Fruit fly (Drosophila melanogaster) whole organism, embryonic: ENCODE results near the gene mRpS35.

Experiments
- ATbp ChIP-seq: fragments of 200-800 bp; sonication (Bioruptor generic); optimal IDR thresholded peaks from 2 replicates; lab custom pipeline; 2017; ENCODE audit warnings: missing biosample characterization, mild to moderate bottlenecking, missing genetic modification characterization, missing genetic modification reagents
- Ada2b ChIP-seq: fragments of 200-800 bp; sonication (Bioruptor generic); IDR thresholded peaks from 2 replicates; pipeline ENCODE4 v1.3.6; 2022; ENCODE audit warnings: missing biosample characterization, missing genetic modification characterization
- B-H1 ChIP-seq: fragments of 200-800 bp; sonication (Bioruptor generic); IDR thresholded peaks from 3 replicates; pipeline ENCODE4 v1.3.6; 2022; ENCODE audit warnings: missing biosample characterization, missing genetic modification characterization
- C15 ChIP-seq: fragments of 200-800 bp; sonication (Bioruptor generic); IDR thresholded peaks from 3 replicates; pipeline ENCODE4 v1.3.6; 2022; ENCODE audit warnings: missing biosample characterization, missing genetic modification characterization
- CG11504 ChIP-seq: fragments of 200-800 bp; sonication (Bioruptor generic); optimal IDR thresholded peaks from 3 replicates; lab custom pipeline; 2019; ENCODE audit warnings: missing biosample characterization, mild to moderate bottlenecking, missing genetic modification characterization, moderate library complexity
- CG12299 ChIP-seq: fragments of 200-800 bp; sonication (Bioruptor generic); optimal IDR thresholded peaks from 2 replicates; lab custom pipeline; 2018; ENCODE audit warnings: missing biosample characterization, mild to moderate bottlenecking, missing genetic modification characterization
- CG12744 ChIP-seq: fragments of 200-800 bp; sonication (Bioruptor generic); optimal IDR thresholded peaks from 2 replicates; lab custom pipeline; 2016; ENCODE audit warnings: missing biosample characterization, missing genetic modification characterization
- CG14441 ChIP-seq: fragments of 200-800 bp; sonication (Bioruptor generic); IDR thresholded peaks from 2 replicates; pipeline ENCODE4 v1.3.6; 2022; ENCODE audit warnings: missing biosample characterization, missing genetic modification characterization
- CG14965 ChIP-seq: fragments of 200-800 bp; sonication (Bioruptor generic); optimal IDR thresholded peaks from 2 replicates; lab custom pipeline; 2016; ENCODE audit warnings: missing biosample characterization, missing genetic modification characterization, borderline replicate concordance
- CG1603 ChIP-seq: fragments of 200-800 bp; sonication (Bioruptor generic); optimal IDR thresholded peaks from 2 replicates; lab custom pipeline; 2019; ENCODE audit warnings: missing biosample characterization, mild to moderate bottlenecking, missing genetic modification characterization, moderate library complexity
- CG18599 ChIP-seq: fragments of 200-800 bp; sonication (Bioruptor generic); optimal IDR thresholded peaks from 3 replicates; lab custom pipeline; 2017; ENCODE audit warnings: missing biosample characterization, missing genetic modification characterization, mild to moderate bottlenecking, moderate library complexity, missing genetic modification reagents
- CG30403 ChIP-seq: fragments of 200-800 bp; sonication (Bioruptor generic); optimal IDR thresholded peaks from 3 replicates; lab custom pipeline; 2016; ENCODE audit warnings: missing biosample characterization, missing genetic modification characterization
- CG31365 ChIP-seq: fragments of 200-800 bp; sonication (Bioruptor generic); optimal IDR thresholded peaks from 2 replicates; lab custom pipeline; 2018; ENCODE audit warnings: missing biosample characterization, mild to moderate bottlenecking, missing genetic modification characterization
- CG3281 ChIP-seq: fragments of 200-800 bp; sonication (Bioruptor generic); optimal IDR thresholded peaks from 3 replicates; lab custom pipeline; 2017; ENCODE audit warnings: missing biosample characterization, mild to moderate bottlenecking, missing genetic modification characterization
- CG5245 ChIP-seq: fragments of 200-800 bp; sonication (Bioruptor generic); optimal IDR thresholded peaks from 3 replicates; lab custom pipeline; 2016; ENCODE audit warnings: missing biosample characterization, missing genetic modification characterization
- CG5953 ChIP-seq: fragments of 200-800 bp; sonication (Bioruptor generic); IDR thresholded peaks from 2 replicates; pipeline ENCODE4 v1.3.6; 2022; ENCODE audit warnings: missing biosample characterization, missing genetic modification characterization
- CG6175 ChIP-seq: fragments of 200-800 bp; sonication (Bioruptor generic); IDR thresholded peaks from 3 replicates; pipeline ENCODE4 v1.3.6; 2022; ENCODE audit warnings: missing biosample characterization, missing genetic modification characterization
- CG7372 ChIP-seq: fragments of 200-800 bp; sonication (Bioruptor generic); IDR thresholded peaks from 2 replicates; pipeline ENCODE4 v1.3.6; 2022; ENCODE audit warnings: missing biosample characterization, missing genetic modification characterization
- CHES-1-like ChIP-seq: fragments of 200-800 bp; sonication (Bioruptor generic); optimal IDR thresholded peaks from 2 replicates; lab custom pipeline; 2016; ENCODE audit warnings: missing biosample characterization, missing genetic modification characterization
- Doc3 ChIP-seq: fragments of 200-800 bp; sonication (Bioruptor generic); IDR thresholded peaks from 3 replicates; pipeline ENCODE4 v1.3.6; 2022; ENCODE audit warnings: missing biosample characterization, missing genetic modification characterization; ENCODE audit not compliant: partially characterized antibody
- Elba2 ChIP-seq: fragments of 200-800 bp; sonication (Bioruptor generic); optimal IDR thresholded peaks from 3 replicates; lab custom pipeline; 2016; ENCODE audit warnings: missing biosample characterization, missing genetic modification characterization
- Ets97D ChIP-seq: fragments of 200-800 bp; sonication (Bioruptor generic); optimal IDR thresholded peaks from 3 replicates; lab custom pipeline; 2016; ENCODE audit warnings: missing biosample characterization, missing genetic modification characterization
- HHEX ChIP-seq: fragments of 200-800 bp; sonication (Bioruptor generic); optimal IDR thresholded peaks from 3 replicates; lab custom pipeline; 2017; ENCODE audit warnings: missing biosample characterization, mild to moderate bottlenecking, missing genetic modification characterization, missing genetic modification reagents
- HLH4C ChIP-seq: fragments of 200-800 bp; sonication (Bioruptor generic); IDR thresholded peaks from 3 replicates; pipeline ENCODE4 v1.3.6; 2022; ENCODE audit warnings: missing biosample characterization, missing genetic modification characterization; ENCODE audit not compliant: partially characterized antibody
- HmgD ChIP-seq: fragments of 200-800 bp; sonication (Bioruptor generic); optimal IDR thresholded peaks from 3 replicates; lab custom pipeline; 2016; ENCODE audit warnings: missing biosample characterization, missing genetic modification characterization
- MBD-R2 ChIP-seq: fragments of 200-800 bp; sonication (Bioruptor generic); IDR thresholded peaks from 2 replicates; pipeline ENCODE4 v1.3.6; 2022; ENCODE audit warnings: missing biosample characterization, missing genetic modification characterization
- Max ChIP-seq: fragments of 200-800 bp; sonication (Bioruptor generic); optimal IDR thresholded peaks from 2 replicates; lab custom pipeline; 2016; ENCODE audit warnings: missing biosample characterization, mild to moderate bottlenecking, missing genetic modification characterization
- Neu2 ChIP-seq: fragments of 200-800 bp; sonication (Bioruptor generic); optimal IDR thresholded peaks from 3 replicates; lab custom pipeline; 2016; ENCODE audit warnings: missing biosample characterization, missing genetic modification characterization, borderline replicate concordance
- Sry-δ ChIP-seq: fragments of 200-800 bp; sonication (Bioruptor generic); optimal IDR thresholded peaks from 2 replicates; lab custom pipeline; 2016; ENCODE audit warnings: missing biosample characterization, missing genetic modification characterization
- Taf1 ChIP-seq: fragments of 200-800 bp; sonication (Bioruptor generic); IDR thresholded peaks from 2 replicates; pipeline ENCODE4 v1.3.6; 2022; ENCODE audit warnings: missing biosample characterization, missing genetic modification characterization
- Xbp1 ChIP-seq: fragments of 200-800 bp; sonication (Bioruptor generic); optimal IDR thresholded peaks from 3 replicates; lab custom pipeline; 2016; ENCODE audit warnings: missing biosample characterization, mild to moderate bottlenecking, missing genetic modification characterization
- YL-1 ChIP-seq: fragments of 200-800 bp; sonication (Bioruptor generic); optimal IDR thresholded peaks from 3 replicates; lab custom pipeline; 2017; ENCODE audit warnings: missing biosample characterization, mild to moderate bottlenecking, missing genetic modification characterization
- amos ChIP-seq: fragments of 200-800 bp; sonication (Bioruptor generic); IDR thresholded peaks from 2 replicates; pipeline ENCODE4 v1.3.6; 2022; ENCODE audit warnings: missing biosample characterization, missing genetic modification characterization; ENCODE audit not compliant: partially characterized antibody
- br ChIP-seq: fragments of >200 bp; optimal IDR thresholded peaks from 2 replicates; lab custom pipeline; 2017
- btn ChIP-seq: fragments of 200-800 bp; sonication (Bioruptor generic); optimal IDR thresholded peaks from 2 replicates; lab custom pipeline; 2016; ENCODE audit warnings: missing biosample characterization, missing genetic modification characterization
- dysf ChIP-seq: fragments of 200-800 bp; sonication (Bioruptor generic); IDR thresholded peaks from 3 replicates; pipeline ENCODE4 v1.3.6; 2022; ENCODE audit warnings: missing biosample characterization, missing genetic modification characterization
- en ChIP-seq: fragments of 200-800 bp; sonication (Bioruptor generic); optimal IDR thresholded peaks from 2 replicates; lab custom pipeline; 2016; ENCODE audit warnings: missing biosample characterization, missing genetic modification characterization
- eve ChIP-seq, 2 experiments: fragments of >200 bp; optimal IDR thresholded peaks; 2 replicates each; lab custom pipeline; 2017; ENCODE audit warnings: missing biosample characterization in 2 of 2, missing genetic modification characterization in 2 of 2
- h ChIP-seq: fragments of >200 bp; optimal IDR thresholded peaks from 2 replicates; lab custom pipeline; 2017
- hb ChIP-seq: fragments of 200-800 bp; sonication (Bioruptor generic); IDR thresholded peaks from 3 replicates; pipeline ENCODE4 v1.3.6; 2022; ENCODE audit warnings: missing biosample characterization, missing genetic modification characterization; ENCODE audit not compliant: partially characterized antibody
- her ChIP-seq: fragments of 200-800 bp; sonication (Bioruptor generic); optimal IDR thresholded peaks from 2 replicates; lab custom pipeline; 2016; ENCODE audit warnings: missing biosample characterization, missing genetic modification characterization
- jumu ChIP-seq: fragments of 200-800 bp; sonication (Bioruptor generic); optimal IDR thresholded peaks from 3 replicates; lab custom pipeline; 2016; ENCODE audit warnings: missing biosample characterization, missing genetic modification characterization
- kah ChIP-seq: fragments of 200-800 bp; sonication (Bioruptor generic); optimal IDR thresholded peaks from 2 replicates; lab custom pipeline; 2018; ENCODE audit warnings: missing biosample characterization, mild to moderate bottlenecking, missing genetic modification characterization
- lola ChIP-seq, 3 experiments: fragments of >200 bp in 2 of 3; fragments of 200-800 bp in 1 of 3; sonication (Bioruptor generic) in 1 of 3; optimal IDR thresholded peaks; 2 replicates each; lab custom pipeline; 2017 to 2019; ENCODE audit warnings: missing biosample characterization in 3 of 3, missing genetic modification characterization in 3 of 3, mild to moderate bottlenecking in 1 of 3, moderate library complexity in 1 of 3
- nom ChIP-seq: fragments of 200-800 bp; sonication (Bioruptor generic); optimal IDR thresholded peaks from 2 replicates; lab custom pipeline; 2017; ENCODE audit warnings: missing biosample characterization, missing genetic modification characterization, mild to moderate bottlenecking, moderate library complexity, missing genetic modification reagents
- ranshi ChIP-seq: fragments of 200-800 bp; sonication (Bioruptor generic); IDR thresholded peaks from 2 replicates; pipeline ENCODE4 v1.3.6; 2022; ENCODE audit warnings: missing biosample characterization, missing genetic modification characterization
- slp2 ChIP-seq: fragments of 200-800 bp; sonication (Bioruptor generic); optimal IDR thresholded peaks from 2 replicates; lab custom pipeline; 2016; ENCODE audit warnings: missing biosample characterization, missing genetic modification characterization
- tgo ChIP-seq: fragments of 200-800 bp; sonication (Bioruptor generic); IDR thresholded peaks from 3 replicates; pipeline ENCODE4 v1.3.6; 2022; ENCODE audit warnings: missing biosample characterization, missing genetic modification characterization
- unc-4 ChIP-seq: fragments of 200-800 bp; sonication (Bioruptor generic); IDR thresholded peaks from 2 replicates; pipeline ENCODE4 v1.3.6; 2022; ENCODE audit warnings: missing biosample characterization, missing genetic modification characterization; ENCODE audit not compliant: partially characterized antibody
- vnd ChIP-seq: fragments of 200-800 bp; sonication (Bioruptor generic); IDR thresholded peaks from 3 replicates; pipeline ENCODE4 v1.3.6; 2022; ENCODE audit warnings: missing biosample characterization, missing genetic modification characterization; ENCODE audit not compliant: partially characterized antibody
- zf30C ChIP-seq: fragments of 200-800 bp; sonication (Bioruptor generic); optimal IDR thresholded peaks from 3 replicates; lab custom pipeline; 2018; ENCODE audit warnings: missing biosample characterization, mild to moderate bottlenecking, missing genetic modification characterization

mRpS35 gene

DNA sequence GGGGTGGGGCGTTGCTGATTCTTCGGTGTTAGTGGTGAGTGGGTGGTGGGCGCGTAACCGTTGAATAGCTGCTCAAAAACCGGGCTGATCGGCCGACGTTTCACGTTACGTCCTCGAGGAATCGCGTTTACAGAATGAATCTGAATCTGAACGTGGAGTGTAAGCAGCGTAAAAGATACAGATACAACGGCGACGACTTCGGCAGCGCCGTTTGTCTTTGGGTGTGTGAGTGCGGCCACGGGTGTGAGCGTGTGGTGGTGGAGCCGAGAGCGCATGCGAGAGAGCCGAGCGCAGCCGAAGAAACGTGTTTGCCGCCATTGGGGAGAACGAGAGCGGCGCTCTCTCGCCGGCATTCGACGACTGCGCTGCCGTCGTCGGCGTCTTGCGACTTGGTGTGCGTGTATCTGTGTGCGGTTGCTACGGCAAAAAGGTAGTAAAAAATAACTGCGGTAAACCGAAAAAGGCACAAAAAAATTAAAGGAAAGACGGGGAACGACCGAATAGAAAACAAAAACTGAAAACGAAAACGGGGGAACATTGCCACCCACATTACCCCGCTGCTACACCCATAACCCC is 40.3 kb downstream of the mRpS35 start (continued):
- TF ChIP-seq CG18599 (GFP tag; lab: Kevin White, UChicago) (peak; percentile 53), amos (GFP tag; lab: Robert Waterston, UW) (peak; percentile 21; the same call in 1 of the 2 replicates), ATbp (GFP tag; lab: Kevin White, UChicago) (no peak), CHES-1-like (GFP tag; lab: Kevin White, UChicago) (peak; percentile 18), hb (no peak), slp2 (GFP tag; lab: Kevin White, UChicago) (no peak), CG6175 (GFP tag; lab: Robert Waterston, UW) (no peak; the same call in 2 of the 3 replicates), CG14965 (GFP tag; lab: Kevin White, UChicago) (no peak), vnd (GFP tag; lab: Robert Waterston, UW) (no peak), HLH4C (GFP tag; lab: Robert Waterston, UW) (peak; percentile 26; the same call in 1 of the 3 replicates), eve (GFP tag; optimal IDR thresholded peaks at IDR 0.05; lab: Kevin White, UChicago) (no peak), zf30C (GFP tag; lab: Kevin White, UChicago) (no peak), CG1603 (tag; lab: Kevin White, UChicago) (peak; percentile 32), dysf (GFP tag; lab: Robert Waterston, UW) (no peak), Xbp1 (GFP tag; lab: Kevin White, UChicago) (no peak), C15 (GFP tag; lab: Robert Waterston, UW) (no peak), CG5953 (GFP tag; lab: Robert Waterston, UW) (no peak), tgo (GFP tag; lab: Robert Waterston, UW) (no peak), Ada2b (GFP tag; lab: Robert Waterston, UW) (no peak), Ets97D (GFP tag; lab: Kevin White, UChicago) (no peak), her (GFP tag; lab: Kevin White, UChicago) (peak; percentile 31), ranshi (GFP tag; lab: Robert Waterston, UW) (no peak; the same call in 1 of the 2 replicates), CG14441 (GFP tag; lab: Robert Waterston, UW) (no peak), Taf1 (no peak), MBD-R2 (GFP tag; lab: Robert Waterston, UW) (no peak), en (GFP tag; lab: Kevin White, UChicago) (no peak), CG31365 (tag; lab: Kevin White, UChicago) (no peak), Doc3 (GFP tag; lab: Robert Waterston, UW) (no peak), CG7372 (GFP tag; lab: Robert Waterston, UW) (no peak), Sry-δ (GFP tag; lab: Kevin White, UChicago) (no peak), CG12299 (tag; lab: Kevin White, UChicago) (no peak), CG11504 (peak; percentile 29), YL-1 (GFP tag; lab: Kevin White, UChicago) (no peak), h (no peak), CG12744 (GFP tag; lab: Kevin White, UChicago) (no peak), CG30403 (GFP tag; lab: Kevin White, UChicago) (no peak), btn (GFP tag; lab: Kevin White, UChicago) (peak; percentile 11), jumu (GFP tag; lab: Kevin White, UChicago) (peak; percentile 4), CG5245 (no peak), HHEX (GFP tag; lab: Kevin White, UChicago) (no peak), kah (GFP tag; lab: Kevin White, UChicago) (peak; percentile 23), unc-4 (GFP tag; lab: Robert Waterston, UW) (peak; percentile 43; the same call in 1 of the 2 replicates), nom (peak; percentile 99), B-H1 (no peak), HmgD (no peak), br (lab: Kevin White, UChicago) (no peak), Neu2 (GFP tag; lab: Kevin White, UChicago) (no peak), Max (GFP tag; lab: Kevin White, UChicago) (no peak), CG3281 (GFP tag; lab: Kevin White, UChicago) (peak; percentile 46), lola (GFP tag; optimal IDR thresholded peaks at IDR 0.05; lab: Kevin White, UChicago) (no peak), Elba2 (GFP tag; lab: Kevin White, UChicago) (no peak)
